Worm (Caenorhabditis elegans) whole organism, late embryonic: ENCODE measurements around the gene K12H6.6.

ENCODE experiments used
- dmd-4 ChIP-seq: sonication (generic microtip); optimal IDR thresholded peaks from 2 replicates; lab custom pipeline; 2016; ENCODE audit warnings: borderline replicate concordance, missing genetic modification characterization, missing compliant biosample characterization
- pat-9 ChIP-seq: fragments of 200-800 bp; sonication (Bioruptor generic); optimal IDR thresholded peaks from 2 replicates; lab custom pipeline; 2018; ENCODE audit warnings: mild to moderate bottlenecking, missing genetic modification characterization, moderate library complexity, missing compliant biosample characterization
- ref-2 ChIP-seq: sonication (generic microtip); optimal IDR thresholded peaks from 2 replicates; lab custom pipeline; 2016; ENCODE audit warnings: missing genetic modification characterization, missing compliant biosample characterization

ce11 chrII:2796431-2796830 is 34.6 kb downstream of the K12H6.6 start:
- TF ChIP-seq dmd-4 (tag; lab: Kevin White, UChicago) (no peak), pat-9 (tag; lab: Kevin White, UChicago) (no peak), ref-2 (tag; lab: Kevin White, UChicago) (no peak)
